Worm (Caenorhabditis elegans): ENCODE data around the gene hal-2.

- TF ChIP-seq nhr-76 (tag; optimal IDR thresholded peaks at IDR 0.05) (no peak), Y5F2A.4 (GFP tag; optimal IDR thresholded peaks at IDR 0.05) (no peak), daf-16 (GFP tag; optimal IDR thresholded peaks at IDR 0.05) (no peak), daf-16 (tag; optimal IDR thresholded peaks at IDR 0.05) (no peak), zfp-3 (GFP tag; conservative IDR thresholded peaks at IDR 0.05) (no peak), ceh-62 (tag; optimal IDR thresholded peaks at IDR 0.05) (no peak), ama-1 (optimal IDR thresholded peaks at IDR 0.05) (no peak), ztf-11 (tag; optimal IDR thresholded peaks at IDR 0.05) (no peak), F49E8.2 (tag; optimal IDR thresholded peaks at IDR 0.05; ENCODE audit: borderline replicate concordance) (no peak), nhr-237 (tag; optimal IDR thresholded peaks at IDR 0.05) (no peak)
Observed at ce11 chrIII:10040013-10040412, 48.7 kb downstream of the hal-2 start, which contains the start of gene T16G12.7.
